Worm (Caenorhabditis elegans): ENCODE measurements around the gene ZK185.5.
A peak's percentile ranks its signal among the peaks of the same experiment; 100 is the strongest.

DNA sequence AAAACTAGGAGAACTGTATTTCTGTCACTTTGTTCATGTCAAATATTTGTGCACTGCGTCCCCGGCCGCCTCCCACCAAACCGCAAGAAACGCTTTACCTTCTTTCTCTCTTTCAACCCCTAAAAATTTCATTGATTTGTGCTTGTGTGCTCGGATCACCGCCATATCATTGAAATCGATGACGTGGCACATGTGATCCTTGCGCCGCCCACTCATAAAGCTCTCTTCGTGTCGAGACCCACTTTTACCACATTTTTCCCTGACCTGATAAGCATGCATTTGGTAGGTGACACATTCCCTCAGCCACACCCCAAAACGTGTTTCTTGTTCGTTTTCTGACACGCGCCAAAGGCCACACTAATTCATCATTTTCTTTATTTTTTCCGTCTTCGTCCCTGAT, 12.0 kb upstream of the ZK185.5 start:
- TF ChIP-seq nhr-237 (tag; optimal IDR thresholded peaks at IDR 0.05): no peak
- TF ChIP-seq nhr-77 (tag; optimal IDR thresholded peaks at IDR 0.05): peak; percentile 9
- no peak for TF ChIP-seq sox-4 (tag; optimal IDR thresholded peaks at IDR 0.05)
- no peak for TF ChIP-seq ceh-63 (GFP tag; optimal IDR thresholded peaks at IDR 0.05)
- TF ChIP-seq unc-62 (GFP tag; optimal IDR thresholded peaks at IDR 0.05): no peak
